Worm (Caenorhabditis elegans): Measurements from ENCODE around the gene Y73C8B.9.

DNA sequence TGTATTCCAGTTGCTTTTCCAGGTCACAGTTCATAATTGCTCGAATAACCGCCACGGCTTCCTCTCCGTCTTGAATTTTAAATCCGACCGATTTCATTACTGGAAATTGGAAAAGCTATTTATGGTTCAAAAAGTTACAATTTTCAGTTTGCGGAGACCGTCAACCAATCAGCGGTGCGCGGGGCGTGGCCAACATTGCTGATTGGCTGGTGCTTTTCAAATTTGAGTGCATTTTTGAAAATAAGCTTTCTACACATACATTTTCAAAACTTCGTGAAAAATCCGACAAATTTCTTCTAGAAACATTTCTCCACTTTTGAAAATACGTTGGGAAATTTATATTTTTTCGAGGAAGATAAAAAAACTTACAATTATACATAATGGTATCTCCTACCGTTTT lies 2.5 kb downstream of the Y73C8B.9 start:
- no peak for TF ChIP-seq zag-1 (tag; optimal IDR thresholded peaks at IDR 0.05)
- no peak for TF ChIP-seq snpc-4 (tag; optimal IDR thresholded peaks at IDR 0.05)
- no peak for TF ChIP-seq ama-1 (optimal IDR thresholded peaks at IDR 0.05)
